Fruit fly (Drosophila melanogaster) whole organism, adult: ENCODE measurements around the gene amd.

Experiments
- CG11617 ChIP-seq: fragments of 200-800 bp; sonication (Bioruptor generic); optimal IDR thresholded peaks from 2 replicates; lab custom pipeline; 2017; ENCODE audit warnings: mild to moderate bottlenecking, missing biosample characterization, missing genetic modification reagents, missing genetic modification characterization
- CG12768 ChIP-seq: fragments of 200-800 bp; sonication (Bioruptor generic); optimal IDR thresholded peaks from 2 replicates; lab custom pipeline; 2017; ENCODE audit warnings: missing biosample characterization, missing genetic modification characterization, mild to moderate bottlenecking, moderate library complexity, missing genetic modification reagents
- CG14711 ChIP-seq: fragments of 200-800 bp; sonication (Bioruptor generic); optimal IDR thresholded peaks from 2 replicates; lab custom pipeline; 2018; ENCODE audit warnings: missing biosample characterization, mild to moderate bottlenecking, missing genetic modification characterization, moderate library complexity
- CG1620 ChIP-seq: fragments of 200-800 bp; sonication (Bioruptor generic); optimal IDR thresholded peaks from 2 replicates; lab custom pipeline; 2016; ENCODE audit warnings: missing biosample characterization, missing genetic modification characterization
- CG33017 ChIP-seq: fragments of 200-800 bp; sonication (Bioruptor generic); optimal IDR thresholded peaks from 2 replicates; lab custom pipeline; 2018; ENCODE audit warnings: missing biosample characterization, mild to moderate bottlenecking, missing genetic modification characterization, moderate library complexity
- CG5204 ChIP-seq: fragments of 200-800 bp; sonication (Bioruptor generic); optimal IDR thresholded peaks from 2 replicates; lab custom pipeline; 2016; ENCODE audit warnings: missing biosample characterization, missing genetic modification characterization
- CG7045 ChIP-seq: fragments of 200-800 bp; sonication (Bioruptor generic); optimal IDR thresholded peaks from 2 replicates; lab custom pipeline; 2017; ENCODE audit warnings: missing biosample characterization, mild to moderate bottlenecking, missing genetic modification characterization
- CG7101 ChIP-seq: fragments of 200-800 bp; sonication (Bioruptor generic); optimal IDR thresholded peaks from 2 replicates; lab custom pipeline; 2018; ENCODE audit warnings: missing biosample characterization, mild to moderate bottlenecking, missing genetic modification characterization, moderate library complexity
- Clk ChIP-seq: fragments of 200-800 bp; sonication (Bioruptor generic); optimal IDR thresholded peaks from 2 replicates; lab custom pipeline; 2017; ENCODE audit warnings: missing biosample characterization, missing genetic modification characterization
- Crg-1 ChIP-seq: fragments of 200-800 bp; sonication (Bioruptor generic); optimal IDR thresholded peaks from 2 replicates; lab custom pipeline; 2016; ENCODE audit warnings: missing biosample characterization, missing genetic modification characterization
- Hr96 ChIP-seq: fragments of 200-800 bp; sonication (Bioruptor generic); optimal IDR thresholded peaks from 2 replicates; lab custom pipeline; 2016; ENCODE audit warnings: missing biosample characterization, missing genetic modification characterization
- Mnt ChIP-seq: fragments of 200-800 bp; sonication (Bioruptor generic); optimal IDR thresholded peaks from 2 replicates; lab custom pipeline; 2016; ENCODE audit warnings: missing biosample characterization, mild to moderate bottlenecking, missing genetic modification characterization
- bab1 ChIP-seq: fragments of 200-800 bp; sonication (Bioruptor generic); optimal IDR thresholded peaks from 3 replicates; lab custom pipeline; 2019; ENCODE audit warnings: missing biosample characterization, mild to moderate bottlenecking, missing genetic modification characterization, moderate library complexity
- cic ChIP-seq: fragments of 200-800 bp; sonication (Bioruptor generic); optimal IDR thresholded peaks from 2 replicates; lab custom pipeline; 2017; ENCODE audit warnings: missing biosample characterization, mild to moderate bottlenecking, missing genetic modification characterization, moderate library complexity
- cnc ChIP-seq, 2 experiments: fragments of >200 bp; optimal IDR thresholded peaks; 2 replicates each; lab custom pipeline; 2017
- kay ChIP-seq: fragments of 200-800 bp; sonication (Bioruptor generic); peaks from one replicate; lab custom pipeline; 2016; ENCODE audit warnings: missing biosample characterization, missing genetic modification characterization, borderline replicate concordance
- ovo ChIP-seq: fragments of 200-800 bp; sonication (Bioruptor generic); optimal IDR thresholded peaks from 2 replicates; lab custom pipeline; 2016; ENCODE audit warnings: missing biosample characterization, missing genetic modification characterization
- pad ChIP-seq: fragments of 200-800 bp; sonication (Bioruptor generic); optimal IDR thresholded peaks from 3 replicates; lab custom pipeline; 2017; ENCODE audit warnings: missing biosample characterization, missing genetic modification characterization, mild to moderate bottlenecking, moderate library complexity, missing genetic modification reagents
- tj ChIP-seq: fragments of 200-800 bp; sonication (Bioruptor generic); optimal IDR thresholded peaks from 3 replicates; lab custom pipeline; 2017; ENCODE audit warnings: missing biosample characterization, mild to moderate bottlenecking, missing genetic modification characterization, moderate library complexity
- toe ChIP-seq: fragments of 200-800 bp; sonication (Bioruptor generic); optimal IDR thresholded peaks from 2 replicates; lab custom pipeline; 2016; ENCODE audit warnings: missing biosample characterization, missing genetic modification characterization

amd gene

dm6 chr2L:19155937-19156736, 46.2 kb downstream of the amd start:
- no peak for TF ChIP-seq Hr96 (GFP tag; lab: Kevin White, UChicago)
- TF ChIP-seq tj (GFP tag; lab: Kevin White, UChicago) = peak; percentile 75
- TF ChIP-seq CG11617 = no peak
- TF ChIP-seq CG1620 (GFP tag; lab: Kevin White, UChicago) = no peak
- TF ChIP-seq Mnt (GFP tag; lab: Kevin White, UChicago) = no peak
- TF ChIP-seq bab1 (GFP tag; lab: Kevin White, UChicago) = peak; percentile 57
- peak; percentile 48 for TF ChIP-seq kay (GFP tag; lab: Kevin White, UChicago)

DNA sequence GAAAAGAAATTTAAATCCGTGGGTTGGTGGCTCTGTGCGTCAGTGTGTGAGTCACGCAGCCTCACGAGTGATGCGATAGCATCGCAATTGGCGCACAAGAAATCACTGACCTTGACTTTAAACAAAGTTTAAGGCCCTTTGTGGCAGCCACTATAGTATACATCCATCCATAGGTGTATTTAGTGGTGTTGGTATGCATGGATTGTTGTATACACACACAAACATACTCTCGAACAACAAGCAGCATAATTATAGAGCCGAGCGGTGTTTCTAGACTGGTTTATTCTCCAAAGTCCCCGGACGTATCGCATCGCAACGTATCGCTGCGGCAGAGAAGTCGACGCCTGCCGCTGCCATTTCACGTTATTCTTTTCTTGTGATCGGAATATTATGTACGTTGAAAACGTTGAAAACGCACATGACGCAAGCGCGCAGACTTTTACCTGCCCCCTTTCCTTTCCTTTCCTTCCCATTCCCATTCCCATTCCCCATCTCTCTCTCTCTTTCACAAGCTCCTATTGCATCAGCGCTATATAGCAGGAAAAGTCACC, 46.9 kb downstream of the amd start:
- no peak for TF ChIP-seq CG33017 (tag; lab: Kevin White, UChicago)
- TF ChIP-seq bab1 (GFP tag; lab: Kevin White, UChicago) = peak; percentile 37

DNA sequence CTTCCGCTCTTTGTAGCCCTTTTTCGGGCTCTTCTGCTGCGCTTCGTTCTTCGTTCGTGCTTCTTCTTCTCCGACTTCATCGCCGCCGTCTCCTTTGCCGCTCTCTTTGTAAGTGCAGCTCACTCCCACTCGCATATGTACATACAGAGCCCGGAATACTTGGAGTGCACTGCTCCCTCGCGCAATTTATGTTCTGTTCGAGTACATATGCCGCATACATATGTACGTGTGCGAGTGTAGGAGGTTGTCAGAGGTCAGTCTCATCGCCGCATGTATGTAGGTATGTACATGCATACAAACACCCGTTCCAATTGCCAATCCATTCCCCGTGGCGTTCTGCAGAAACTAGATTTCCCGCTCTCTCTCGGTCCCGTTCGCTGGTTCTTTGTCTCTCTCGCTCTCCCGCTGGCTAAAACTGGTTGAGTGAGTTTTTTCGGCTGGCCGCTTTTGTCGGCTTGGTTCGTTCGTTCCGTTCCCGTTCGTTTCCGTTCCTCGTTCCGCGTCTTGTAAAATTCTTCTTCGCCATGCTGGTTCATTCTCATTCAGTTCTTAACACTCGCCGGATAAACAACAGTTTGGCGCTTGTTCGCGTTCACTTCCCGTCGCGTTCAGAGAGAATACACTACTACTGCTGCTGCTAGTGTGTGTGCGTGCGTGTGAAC, 48.2 kb downstream of the amd start:
- TF ChIP-seq CG11617 (no peak), pad (GFP tag; lab: Kevin White, UChicago) (peak; percentile 70), cic (GFP tag; lab: Kevin White, UChicago) (peak; percentile 59), Crg-1 (GFP tag; lab: Kevin White, UChicago) (no peak), CG5204 (no peak), CG12768 (GFP tag; lab: Kevin White, UChicago) (peak; percentile 59), bab1 (GFP tag; lab: Kevin White, UChicago) (peak; percentile 48), CG7101 (tag; lab: Kevin White, UChicago) (peak; percentile 42), CG33017 (tag; lab: Kevin White, UChicago) (peak; percentile 32), tj (GFP tag; lab: Kevin White, UChicago) (peak; percentile 39), Clk (GFP tag; lab: Kevin White, UChicago) (no peak), ovo (GFP tag; lab: Kevin White, UChicago) (peak; percentile 64), cnc (optimal IDR thresholded peaks at IDR 0.05; lab: Kevin White, UChicago) (no peak), CG1620 (GFP tag; lab: Kevin White, UChicago) (no peak), CG14711 (tag; lab: Kevin White, UChicago) (peak; percentile 26), Mnt (GFP tag; lab: Kevin White, UChicago) (peak; percentile 82), kay (GFP tag; lab: Kevin White, UChicago) (no peak), toe (GFP tag; lab: Kevin White, UChicago) (no peak), Hr96 (GFP tag; lab: Kevin White, UChicago) (peak; percentile 46), CG7045 (GFP tag; lab: Kevin White, UChicago) (no peak)

DNA sequence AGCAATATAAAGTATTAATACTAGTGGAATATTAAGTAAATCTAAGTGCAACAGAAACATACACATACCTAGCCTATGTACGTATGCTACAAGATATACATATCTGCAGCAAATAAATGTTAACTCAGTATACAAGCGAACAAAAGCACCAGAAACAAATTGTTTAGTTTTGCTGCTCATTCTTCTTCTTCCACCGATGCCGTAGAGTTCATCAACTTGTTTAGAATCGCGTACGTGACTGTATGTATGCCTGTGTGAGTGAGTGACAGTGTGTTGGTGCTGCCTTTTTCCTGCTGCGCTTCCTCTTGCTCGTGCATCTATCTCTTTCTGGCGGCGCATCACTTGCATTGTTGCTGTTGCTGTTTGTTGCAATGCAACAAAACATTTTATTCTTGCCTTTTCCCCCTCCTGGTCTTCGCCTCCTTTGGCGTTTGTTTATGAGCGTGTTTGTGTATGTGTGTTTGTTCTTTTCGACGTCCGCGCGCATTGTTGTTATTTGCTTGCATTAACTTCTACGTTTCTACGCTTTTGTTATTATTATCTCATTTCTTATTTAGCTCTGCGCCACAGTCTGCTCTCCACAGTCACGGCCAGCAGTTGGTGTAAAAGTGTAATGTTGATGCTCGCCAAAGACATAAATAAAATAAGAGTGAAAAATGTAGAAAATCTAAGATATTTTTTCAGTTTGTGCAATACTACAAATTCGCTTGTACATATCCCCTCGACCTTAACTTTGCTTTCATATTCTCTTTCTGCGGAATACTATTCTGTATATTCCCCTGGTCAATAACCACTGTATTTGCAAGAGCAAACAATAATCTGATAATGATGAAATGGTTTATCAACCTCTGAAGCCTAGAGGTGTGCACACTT, 49.0 kb downstream of the amd start:
- TF ChIP-seq CG14711 (tag; lab: Kevin White, UChicago) (peak; percentile 30), Crg-1 (GFP tag; lab: Kevin White, UChicago) (no peak), CG1620 (GFP tag; lab: Kevin White, UChicago) (peak; percentile 3), cnc (optimal IDR thresholded peaks at IDR 0.05; lab: Kevin White, UChicago) (no peak), CG12768 (GFP tag; lab: Kevin White, UChicago) (no peak), ovo (GFP tag; lab: Kevin White, UChicago) (no peak), pad (GFP tag; lab: Kevin White, UChicago) (no peak), kay (GFP tag; lab: Kevin White, UChicago) (peak; percentile 23), toe (GFP tag; lab: Kevin White, UChicago) (peak; percentile 22), CG7101 (tag; lab: Kevin White, UChicago) (peak; percentile 16), CG7045 (GFP tag; lab: Kevin White, UChicago) (peak; percentile 32), tj (GFP tag; lab: Kevin White, UChicago) (no peak), Hr96 (GFP tag; lab: Kevin White, UChicago) (peak; percentile 24), CG5204 (peak; percentile 56), bab1 (GFP tag; lab: Kevin White, UChicago) (no peak), Clk (GFP tag; lab: Kevin White, UChicago) (no peak), CG33017 (tag; lab: Kevin White, UChicago) (peak; percentile 36), cic (GFP tag; lab: Kevin White, UChicago) (peak; percentile 17), Mnt (GFP tag; lab: Kevin White, UChicago) (no peak), CG11617 (peak; percentile 37)
